Worm (Caenorhabditis elegans): Measurements from ENCODE around the gene ptr-18.

Gene ptr-18

ce11 chrII:13006283-13006682 is 40.9 kb downstream of the ptr-18 start (continued):
- TF ChIP-seq hlh-30 (tag; optimal IDR thresholded peaks at IDR 0.05; ENCODE audit: insufficient read depth) (peak; percentile 74), nhr-237 (tag; optimal IDR thresholded peaks at IDR 0.05) (no peak), daf-19 (GFP tag; conservative IDR thresholded peaks at IDR 0.05) (no peak), dpl-1 (GFP tag; optimal IDR thresholded peaks at IDR 0.05) (no peak), dve-1 (tag; optimal IDR thresholded peaks at IDR 0.05; ENCODE audit: insufficient read depth) (peak; percentile 91), mxl-2 (GFP tag; conservative IDR thresholded peaks at IDR 0.05) (no peak), F49E8.2 (tag; optimal IDR thresholded peaks at IDR 0.05; ENCODE audit: borderline replicate concordance) (no peak), Y5F2A.4 (GFP tag; optimal IDR thresholded peaks at IDR 0.05) (no peak), mes-2 (tag; optimal IDR thresholded peaks at IDR 0.05; ENCODE audit: poor library complexity, severe bottlenecking) (no peak), lsy-2 (tag; optimal IDR thresholded peaks at IDR 0.05) (peak in 1 of 2 experiments; percentile 45), egl-43 (GFP tag; IDR thresholded peaks at IDR 0.05) (no peak), arid-1 (GFP tag; conservative IDR thresholded peaks at IDR 0.05) (no peak), ceh-28 (tag; optimal IDR thresholded peaks at IDR 0.05) (no peak), mdl-1 (tag; optimal IDR thresholded peaks at IDR 0.05) (peak in 1 of 2 experiments; percentile 63), zag-1 (tag; optimal IDR thresholded peaks at IDR 0.05) (no peak), lir-3 (tag; optimal IDR thresholded peaks at IDR 0.05) (no peak), pqm-1 (tag; optimal IDR thresholded peaks at IDR 0.05) (peak; percentile 12), vab-7 (GFP tag; IDR thresholded peaks at IDR 0.05) (no peak), ztf-7 (tag; optimal IDR thresholded peaks at IDR 0.05) (no peak), cey-2 (tag; optimal IDR thresholded peaks at IDR 0.05; ENCODE audit: borderline replicate concordance, insufficient read depth) (no peak), unc-39 (tag; optimal IDR thresholded peaks at IDR 0.05) (no peak), unc-130 (GFP tag; optimal IDR thresholded peaks at IDR 0.05) (no peak), R02D3.7 (tag; optimal IDR thresholded peaks at IDR 0.05) (no peak), ceh-32 (tag; optimal IDR thresholded peaks at IDR 0.05; ENCODE audit: poor library complexity) (no peak), daf-8 (GFP tag; IDR thresholded peaks at IDR 0.05) (no peak), rbr-2 (tag; optimal IDR thresholded peaks at IDR 0.05) (no peak), lin-29 (GFP tag; IDR thresholded peaks at IDR 0.05) (no peak), fos-1 (tag; optimal IDR thresholded peaks at IDR 0.05) (no peak), madf-5 (GFP tag; IDR thresholded peaks at IDR 0.05) (no peak), D1046.2 (GFP tag; IDR thresholded peaks at IDR 0.05) (no peak), T26A8.4 (GFP tag; IDR thresholded peaks at IDR 0.05) (no peak), nhr-48 (tag; optimal IDR thresholded peaks at IDR 0.05) (peak; percentile 49), zfp-2 (tag; optimal IDR thresholded peaks at IDR 0.05) (no peak), lim-7 (GFP tag; IDR thresholded peaks at IDR 0.05) (no peak), daf-12 (tag; optimal IDR thresholded peaks at IDR 0.05) (no peak), T20F7.1 (GFP tag; optimal IDR thresholded peaks at IDR 0.05) (no peak), hmg-1.1 (GFP tag; IDR thresholded peaks at IDR 0.05) (no peak), aly-2 (tag; optimal IDR thresholded peaks at IDR 0.05) (no peak), hif-1 (tag; optimal IDR thresholded peaks at IDR 0.05) (no peak), lin-39 (tag; optimal IDR thresholded peaks at IDR 0.05) (no peak), nhr-28 (tag; optimal IDR thresholded peaks at IDR 0.05) (peak; percentile 93), php-3 (GFP tag; IDR thresholded peaks at IDR 0.05) (0 out of 2 replicates have a peak, but pooled peaks have one; percentile 29), skn-1 (tag; optimal IDR thresholded peaks at IDR 0.05) (no peak), Y75B8A.6 (GFP tag; IDR thresholded peaks at IDR 0.05) (no peak), set-16 (GFP tag; IDR thresholded peaks at IDR 0.05) (no peak), lin-38 (GFP tag; IDR thresholded peaks at IDR 0.05) (no peak), ztf-11 (tag; optimal IDR thresholded peaks at IDR 0.05) (no peak), zfp-3 (GFP tag; conservative IDR thresholded peaks at IDR 0.05) (no peak)
